Worm (Caenorhabditis elegans): ENCODE results near the gene C42C1.12.

DNA sequence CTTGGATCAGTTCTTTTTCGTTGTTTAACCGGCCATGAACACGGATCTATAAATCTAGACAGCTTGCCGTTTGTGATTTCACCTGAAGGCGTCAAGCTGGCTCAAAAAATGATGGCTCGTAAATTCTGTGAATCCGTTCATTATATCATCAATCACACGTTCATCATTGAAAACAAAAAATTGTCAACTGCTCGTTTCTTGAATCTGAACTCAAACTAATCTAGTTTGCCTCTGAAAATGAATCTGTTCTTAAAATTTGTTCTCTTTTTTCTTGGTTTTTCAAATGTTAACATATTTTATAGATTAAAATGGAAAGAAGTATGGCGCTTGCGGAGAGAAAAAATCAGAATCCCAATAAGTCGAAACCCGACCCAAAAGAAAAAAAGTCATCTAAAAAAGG lies 8.7 kb upstream of the C42C1.12 start, which contains the start of gene C42C1.8:
- TF ChIP-seq nhr-12 (tag; optimal IDR thresholded peaks at IDR 0.05) = no peak
- no peak for TF ChIP-seq nhr-76 (tag; optimal IDR thresholded peaks at IDR 0.05)
- TF ChIP-seq efl-1 (optimal IDR thresholded peaks at IDR 0.05) = no peak
- TF ChIP-seq efl-1 (GFP tag; optimal IDR thresholded peaks at IDR 0.05 in 1 of 2) = no peak
- no peak for TF ChIP-seq ceh-8 (GFP tag; optimal IDR thresholded peaks at IDR 0.05)
- no peak for TF ChIP-seq lin-13 (GFP tag; optimal IDR thresholded peaks at IDR 0.05)
- TF ChIP-seq nhr-90 (tag; optimal IDR thresholded peaks at IDR 0.05; ENCODE audit: poor library complexity) = no peak
- no peak for TF ChIP-seq irx-1 (tag; optimal IDR thresholded peaks at IDR 0.05)
- no peak for TF ChIP-seq sox-4 (tag; optimal IDR thresholded peaks at IDR 0.05)

All from whole organism, L1 larva.